Worm (Caenorhabditis elegans) whole organism, late embryonic: ENCODE measurements around the gene srm-5.
A peak's percentile ranks its signal among the peaks of the same experiment; 100 is the strongest.

Experiments used
- ama-1 ChIP-seq: fragments of 150-350 bp; optimal IDR thresholded peaks from 2 replicates; lab custom pipeline; 2014
- ceh-14 ChIP-seq: sonication (generic microtip); optimal IDR thresholded peaks from 2 replicates; lab custom pipeline; 2016; ENCODE audit warnings: missing genotype, missing genetic modification characterization, missing compliant biosample characterization
- ceh-2 ChIP-seq: sonication (generic microtip); optimal IDR thresholded peaks from 2 replicates; lab custom pipeline; 2016; ENCODE audit warnings: missing genotype, missing genetic modification characterization, missing compliant biosample characterization
- dve-1 ChIP-seq: sonication (generic microtip); optimal IDR thresholded peaks from 2 replicates; lab custom pipeline; 2017; ENCODE audit warnings: antibody characterized with exemption, mild to moderate bottlenecking, missing genetic modification characterization, missing compliant biosample characterization
- gmeb-2 ChIP-seq: sonication (generic microtip); optimal IDR thresholded peaks from 2 replicates; lab custom pipeline; 2016; ENCODE audit warnings: missing genetic modification characterization, inconsistent platforms, missing compliant biosample characterization
- hlh-30 ChIP-seq: sonication (generic microtip); optimal IDR thresholded peaks from 2 replicates; lab custom pipeline; 2017; ENCODE audit warnings: antibody characterized with exemption, missing genetic modification characterization, missing compliant biosample characterization; ENCODE audit not compliant: insufficient read depth
- lin-11 ChIP-seq: fragments of 200-800 bp; sonication (Bioruptor generic); optimal IDR thresholded peaks from 2 replicates; lab custom pipeline; 2018; ENCODE audit warnings: mild to moderate bottlenecking, missing genetic modification characterization, missing compliant biosample characterization
- pha-2 ChIP-seq: sonication (generic microtip); optimal IDR thresholded peaks from 2 replicates; lab custom pipeline; 2017; ENCODE audit warnings: mild to moderate bottlenecking, missing genetic modification characterization, missing compliant biosample characterization
- pqm-1 ChIP-seq: sonication (generic microtip); optimal IDR thresholded peaks from 2 replicates; lab custom pipeline; 2016; ENCODE audit warnings: missing genetic modification characterization, missing compliant biosample characterization
- ttx-3 ChIP-seq: sonication (generic microtip); optimal IDR thresholded peaks from 2 replicates; lab custom pipeline; 2016; ENCODE audit warnings: missing genetic modification reagents, missing genetic modification characterization, missing compliant biosample characterization

- TF ChIP-seq ceh-2 (tag; lab: Kevin White, UChicago) (no peak), ttx-3 (tag; lab: Kevin White, UChicago) (no peak), dve-1 (tag; lab: Kevin White, UChicago) (no peak), ama-1 (lab: Kevin White, UChicago) (peak; percentile 52), lin-11 (no peak), hlh-30 (tag; lab: Kevin White, UChicago) (no peak), pha-2 (tag; lab: Kevin White, UChicago) (no peak), ceh-14 (tag; lab: Kevin White, UChicago) (no peak), pqm-1 (tag; lab: Kevin White, UChicago) (no peak), gmeb-2 (no peak)
Measured at ce11 chrV:14354258-14354877, 19.4 kb downstream of the srm-5 start, which contains the start of gene Y49A3A.3.
